Worm (Caenorhabditis elegans): ENCODE measurements around the gene mrps-17.
A peak's percentile ranks its signal among the peaks of the same experiment; 100 is the strongest.

mrps-17 gene

DNA sequence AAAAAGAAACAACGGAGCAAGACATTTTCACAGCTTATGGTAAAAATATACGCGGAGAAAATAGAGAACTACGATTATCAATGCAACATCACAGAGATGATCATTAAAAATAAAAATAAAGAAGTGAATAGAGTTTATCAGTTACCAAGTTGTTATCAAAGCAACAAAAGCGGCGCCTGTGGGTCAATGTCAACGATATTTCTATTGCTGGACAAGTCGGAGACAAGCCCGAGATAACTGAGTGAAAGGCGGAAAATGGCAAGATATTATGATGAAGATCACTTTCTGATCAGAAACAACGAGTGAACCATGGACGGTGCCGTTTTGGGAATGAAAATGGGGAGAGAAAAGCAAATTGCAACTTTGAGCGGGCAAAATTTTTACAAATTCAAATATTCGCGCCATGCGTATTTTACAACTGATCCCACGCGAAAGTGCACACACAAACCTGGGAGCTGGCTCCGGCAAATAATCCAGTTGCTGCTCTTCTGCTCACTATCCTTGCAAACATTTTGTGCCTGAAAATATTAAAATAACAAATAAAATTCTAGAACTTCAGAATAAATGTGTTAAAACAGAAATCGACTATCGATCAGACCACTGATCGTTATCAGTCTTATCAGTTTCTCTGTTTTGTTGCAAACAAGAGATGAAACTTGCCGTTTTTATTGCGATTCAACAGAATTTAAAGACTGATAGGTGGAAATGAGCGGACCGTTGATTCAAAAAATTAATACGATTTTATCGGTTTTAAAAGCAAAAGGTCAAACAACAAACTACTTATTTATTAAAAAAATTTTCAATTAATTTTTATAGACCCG is 10.9 kb upstream of the mrps-17 start, which contains the start of gene mel-32 (continued):
- TF ChIP-seq attf-3 (GFP tag; conservative IDR thresholded peaks at IDR 0.05) (0 out of 2 replicates have a peak, but pooled peaks have one; percentile 45), C17E4.6 (GFP tag; IDR thresholded peaks at IDR 0.05) (peak; percentile 65; the same call in 1 of the 2 replicates), ceh-100 (GFP tag; IDR thresholded peaks at IDR 0.05) (no peak), Y56A3A.18 (GFP tag; IDR thresholded peaks at IDR 0.05) (no peak), athp-1 (tag; optimal IDR thresholded peaks at IDR 0.05) (no peak), nfyb-1 (GFP tag; IDR thresholded peaks at IDR 0.05) (peak; percentile 49; the same call in 1 of the 2 replicates), dox-1 (GFP tag; IDR thresholded peaks at IDR 0.05) (peak; percentile 84), mcd-1 (GFP tag; IDR thresholded peaks at IDR 0.05) (peak; percentile 49), F55B11.4 (tag; optimal IDR thresholded peaks at IDR 0.05; ENCODE audit: borderline replicate concordance, insufficient read depth) (no peak), lin-40 (tag; optimal IDR thresholded peaks at IDR 0.05) (peak; percentile 3), hlh-12 (tag; optimal IDR thresholded peaks at IDR 0.05) (no peak), lag-1 (GFP tag; IDR thresholded peaks at IDR 0.05) (no peak), ceh-58 (GFP tag; IDR thresholded peaks at IDR 0.05) (no peak), nhr-80 (tag; optimal IDR thresholded peaks at IDR 0.05) (peak; percentile 17), rcor-1 (GFP tag; IDR thresholded peaks at IDR 0.05) (no peak), Y67H2A.10 (GFP tag; conservative IDR thresholded peaks at IDR 0.05) (0 out of 2 replicates have a peak, but pooled peaks have one; percentile 36), madf-6 (GFP tag; IDR thresholded peaks at IDR 0.05) (peak; percentile 96), madf-10 (tag; optimal IDR thresholded peaks at IDR 0.05) (no peak), ceh-40 (GFP tag; IDR thresholded peaks at IDR 0.05) (no peak), Y53G8AR.9 (GFP tag; conservative IDR thresholded peaks at IDR 0.05) (peak; percentile 76; the same call in 1 of the 2 replicates), ceh-79 (tag; optimal IDR thresholded peaks at IDR 0.05) (no peak), let-526 (GFP tag; IDR thresholded peaks at IDR 0.05) (no peak), attf-6 (GFP tag; IDR thresholded peaks at IDR 0.05) (0 out of 2 replicates have a peak, but pooled peaks have one; percentile 58), repo-1 (tag; optimal IDR thresholded peaks at IDR 0.05) (peak; percentile 38), ztf-25 (GFP tag; IDR thresholded peaks at IDR 0.05) (no peak), ceh-27 (GFP tag; optimal IDR thresholded peaks at IDR 0.05) (no peak), Y53F4B.3 (GFP tag; IDR thresholded peaks at IDR 0.05) (no peak), zim-3 (tag; optimal IDR thresholded peaks at IDR 0.05) (peak; percentile 55), unc-62 (GFP tag; optimal IDR thresholded peaks at IDR 0.05) (no peak), nhr-120 (GFP tag; IDR thresholded peaks at IDR 0.05) (no peak), F49E8.2 (tag; optimal IDR thresholded peaks at IDR 0.05; ENCODE audit: insufficient read depth) (no peak), ztf-18 (tag; optimal IDR thresholded peaks at IDR 0.05) (no peak), Y79H2A.3 (GFP tag; conservative IDR thresholded peaks at IDR 0.05) (peak; percentile 72; the same call in 1 of the 2 replicates), snpc-1.1 (tag; optimal IDR thresholded peaks at IDR 0.05; ENCODE audit: insufficient read depth) (no peak), rec-8 (tag; optimal IDR thresholded peaks at IDR 0.05) (no peak), aptf-3 (GFP tag; IDR thresholded peaks at IDR 0.05) (no peak), tbx-9 (tag; optimal IDR thresholded peaks at IDR 0.05; ENCODE audit: borderline replicate concordance) (no peak), hmg-20 (GFP tag; IDR thresholded peaks at IDR 0.05) (no peak), madf-8 (GFP tag; conservative IDR thresholded peaks at IDR 0.05) (peak; percentile 88), nfya-2 (GFP tag; IDR thresholded peaks at IDR 0.05) (no peak), pha-4 (tag; optimal IDR thresholded peaks at IDR 0.05) (no peak), nfya-1 (tag; optimal IDR thresholded peaks at IDR 0.05; ENCODE audit: borderline replicate concordance, insufficient read depth) (no peak), bed-2 (GFP tag; IDR thresholded peaks at IDR 0.05) (no peak), mel-28 (tag; optimal IDR thresholded peaks at IDR 0.05; ENCODE audit: borderline replicate concordance) (no peak), ets-4 (GFP tag; optimal IDR thresholded peaks at IDR 0.05) (no peak), rpc-1 (optimal IDR thresholded peaks at IDR 0.05) (no peak), rpc-1 (tag; optimal IDR thresholded peaks at IDR 0.05) (no peak)

Measured in whole organism, young adult.